Fruit fly (Drosophila melanogaster) whole organism, embryonic: ENCODE data around the gene CG43347.
A peak's percentile ranks its signal among the peaks of the same experiment; 100 is the strongest.

Experiments
- Ada2b ChIP-seq: fragments of 200-800 bp; sonication (Bioruptor generic); IDR thresholded peaks from 2 replicates; pipeline ENCODE4 v1.3.6; 2022; ENCODE audit warnings: missing biosample characterization, missing genetic modification characterization
- CG12155 ChIP-seq: fragments of 200-800 bp; sonication (Bioruptor generic); optimal IDR thresholded peaks from 3 replicates; lab custom pipeline; 2016; ENCODE audit warnings: missing biosample characterization, missing genetic modification characterization
- CG12659 ChIP-seq: fragments of 200-800 bp; sonication (Bioruptor generic); optimal IDR thresholded peaks from 3 replicates; lab custom pipeline; 2017; ENCODE audit warnings: mild to moderate bottlenecking, missing biosample characterization, missing genetic modification reagents, missing genetic modification characterization
- CG12744 ChIP-seq: fragments of 200-800 bp; sonication (Bioruptor generic); optimal IDR thresholded peaks from 2 replicates; lab custom pipeline; 2016; ENCODE audit warnings: missing biosample characterization, missing genetic modification characterization
- CG13424 ChIP-seq: fragments of 200-800 bp; sonication (Bioruptor generic); optimal IDR thresholded peaks from 2 replicates; lab custom pipeline; 2019; ENCODE audit warnings: missing biosample characterization, mild to moderate bottlenecking, missing genetic modification characterization, moderate library complexity
- CG15011 ChIP-seq: fragments of 200-800 bp; sonication (Bioruptor generic); optimal IDR thresholded peaks from 3 replicates; lab custom pipeline; 2018; ENCODE audit warnings: missing biosample characterization, mild to moderate bottlenecking, missing genetic modification characterization
- CG15696 ChIP-seq: fragments of 200-800 bp; sonication (Bioruptor generic); optimal IDR thresholded peaks from 2 replicates; lab custom pipeline; 2019; ENCODE audit warnings: missing biosample characterization, mild to moderate bottlenecking, missing genetic modification characterization, moderate library complexity
- CG1647 ChIP-seq: fragments of 200-800 bp; sonication (Bioruptor generic); optimal IDR thresholded peaks from 3 replicates; lab custom pipeline; 2016; ENCODE audit warnings: missing biosample characterization, missing genetic modification characterization
- CG17829 ChIP-seq: fragments of 200-800 bp; optimal IDR thresholded peaks from 2 replicates; lab custom pipeline; 2019; ENCODE audit warnings: missing biosample characterization, mild to moderate bottlenecking, missing genetic modification characterization, moderate library complexity
- CG2120 ChIP-seq: fragments of 200-800 bp; sonication (Bioruptor generic); optimal IDR thresholded peaks from 3 replicates; lab custom pipeline; 2016; ENCODE audit warnings: missing biosample characterization, missing genetic modification characterization
- CG2712 ChIP-seq: fragments of 200-800 bp; optimal IDR thresholded peaks from 3 replicates; lab custom pipeline; 2019; ENCODE audit warnings: missing biosample characterization, mild to moderate bottlenecking, missing genetic modification characterization, moderate library complexity
- CG2875 ChIP-seq: fragments of 200-800 bp; sonication (Bioruptor generic); optimal IDR thresholded peaks from 2 replicates; lab custom pipeline; 2017; ENCODE audit warnings: missing biosample characterization, mild to moderate bottlenecking, missing genetic modification characterization, missing genetic modification reagents
- CG32767 ChIP-seq: fragments of 200-800 bp; sonication (Bioruptor generic); IDR thresholded peaks from 2 replicates; pipeline ENCODE4 v1.3.6; 2022; ENCODE audit warnings: missing biosample characterization, missing genetic modification characterization
- CG32772 ChIP-seq: fragments of 200-800 bp; sonication (Bioruptor generic); IDR thresholded peaks from 2 replicates; pipeline ENCODE4 v1.3.6; 2022; ENCODE audit warnings: missing biosample characterization, missing genetic modification characterization
- CG3281 ChIP-seq: fragments of 200-800 bp; sonication (Bioruptor generic); optimal IDR thresholded peaks from 3 replicates; lab custom pipeline; 2017; ENCODE audit warnings: missing biosample characterization, mild to moderate bottlenecking, missing genetic modification characterization
- CG34224 ChIP-seq: fragments of 200-800 bp; sonication (Bioruptor generic); IDR thresholded peaks from 3 replicates; pipeline ENCODE4 v1.3.6; 2022; ENCODE audit warnings: missing biosample characterization, missing genetic modification characterization; ENCODE audit not compliant: partially characterized antibody
- CG3838 ChIP-seq: fragments of 200-800 bp; sonication (Bioruptor generic); optimal IDR thresholded peaks from 3 replicates; lab custom pipeline; 2016; ENCODE audit warnings: missing biosample characterization, missing genetic modification characterization
- CG3995 ChIP-seq: fragments of 200-800 bp; sonication (Bioruptor generic); optimal IDR thresholded peaks from 3 replicates; lab custom pipeline; 2016; ENCODE audit warnings: missing biosample characterization, missing genetic modification characterization
- CG4730 ChIP-seq: fragments of 200-800 bp; sonication (Bioruptor generic); IDR thresholded peaks from 2 replicates; pipeline ENCODE4 v1.3.6; 2022; ENCODE audit warnings: missing biosample characterization, missing genetic modification characterization
- CG7839 ChIP-seq: fragments of 200-800 bp; sonication (Bioruptor generic); optimal IDR thresholded peaks from 3 replicates; lab custom pipeline; 2018; ENCODE audit warnings: missing biosample characterization, mild to moderate bottlenecking, missing genetic modification characterization, moderate library complexity
- CG8359 ChIP-seq: fragments of 200-800 bp; sonication (Bioruptor generic); optimal IDR thresholded peaks from 2 replicates; lab custom pipeline; 2017; ENCODE audit warnings: missing biosample characterization, mild to moderate bottlenecking, missing genetic modification characterization, borderline replicate concordance
- CG9215 ChIP-seq: fragments of 200-800 bp; sonication (Bioruptor generic); IDR thresholded peaks from 2 replicates; pipeline ENCODE4 v1.3.6; 2022; ENCODE audit warnings: missing biosample characterization, missing genetic modification characterization
- Dll ChIP-seq: fragments of 200-800 bp; sonication (Bioruptor generic); IDR thresholded peaks from 4 replicates; pipeline ENCODE4 v1.3.6; 2022; ENCODE audit warnings: missing biosample characterization, missing genetic modification characterization; ENCODE audit not compliant: partially characterized antibody
- Drgx ChIP-seq: fragments of 200-800 bp; sonication (Bioruptor generic); IDR thresholded peaks from 2 replicates; pipeline ENCODE4 v1.3.6; 2022; ENCODE audit warnings: missing biosample characterization, missing genetic modification characterization
- Hr78 ChIP-seq, 2 experiments: fragments of 200-800 bp in 1 of 2; fragments of >200 bp in 1 of 2; sonication (Bioruptor generic) in 1 of 2; optimal IDR thresholded peaks; 2 replicates each; lab custom pipeline; 2017 to 2019; ENCODE audit warnings: missing biosample characterization in 2 of 2, missing genetic modification characterization in 2 of 2, mild to moderate bottlenecking in 1 of 2, moderate library complexity in 1 of 2
- Hsf ChIP-seq: fragments of 200-800 bp; sonication (Bioruptor generic); optimal IDR thresholded peaks from 3 replicates; lab custom pipeline; 2016; ENCODE audit warnings: missing biosample characterization, missing genetic modification characterization
- MTF-1 ChIP-seq: fragments of 200-800 bp; sonication (Bioruptor generic); optimal IDR thresholded peaks from 2 replicates; lab custom pipeline; 2018; ENCODE audit warnings: missing biosample characterization, mild to moderate bottlenecking, missing genetic modification characterization, borderline replicate concordance
- NC2α ChIP-seq: fragments of 200-800 bp; sonication (Bioruptor generic); optimal IDR thresholded peaks from 2 replicates; lab custom pipeline; 2016; ENCODE audit warnings: missing biosample characterization, missing genetic modification characterization
- Nf-YB ChIP-seq: fragments of 200-800 bp; sonication (Bioruptor generic); optimal IDR thresholded peaks from 3 replicates; lab custom pipeline; 2019; ENCODE audit warnings: missing biosample characterization, mild to moderate bottlenecking, missing genetic modification characterization, moderate library complexity
- Opbp ChIP-seq: fragments of 200-800 bp; sonication (Bioruptor generic); IDR thresholded peaks from 3 replicates; pipeline ENCODE4 v1.3.6; 2022; ENCODE audit warnings: missing biosample characterization, missing genetic modification characterization; ENCODE audit not compliant: partially characterized antibody
- Rfx ChIP-seq: fragments of 200-800 bp; sonication (Bioruptor generic); IDR thresholded peaks from 2 replicates; pipeline ENCODE4 v1.3.6; 2022; ENCODE audit warnings: missing biosample characterization, missing genetic modification characterization
- Tbp ChIP-seq: fragments of >200 bp; optimal IDR thresholded peaks from 2 replicates; lab custom pipeline; 2018; ENCODE audit warnings: missing biosample characterization, missing genetic modification characterization
- Xrp1 ChIP-seq: fragments of 200-800 bp; sonication (Bioruptor generic); IDR thresholded peaks from 2 replicates; pipeline ENCODE4 v1.3.6; 2022; ENCODE audit warnings: missing biosample characterization, missing genetic modification characterization
- caup ChIP-seq: fragments of 200-800 bp; sonication (Bioruptor generic); optimal IDR thresholded peaks from 3 replicates; lab custom pipeline; 2017; ENCODE audit warnings: missing biosample characterization, mild to moderate bottlenecking, missing genetic modification characterization, moderate library complexity; ENCODE audit not compliant: severe bottlenecking
- chif ChIP-seq, 2 experiments: fragments of 200-800 bp; sonication (Bioruptor generic); optimal IDR thresholded peaks; 3 replicates each; lab custom pipeline; 2016; ENCODE audit warnings: missing biosample characterization in 2 of 2, missing genetic modification characterization in 2 of 2
- emc ChIP-seq: fragments of 200-800 bp; sonication (Bioruptor generic); optimal IDR thresholded peaks from 2 replicates; lab custom pipeline; 2016; ENCODE audit warnings: missing biosample characterization, missing genetic modification characterization
- ems ChIP-seq: fragments of 200-800 bp; sonication (Bioruptor generic); optimal IDR thresholded peaks from 3 replicates; lab custom pipeline; 2016; ENCODE audit warnings: missing biosample characterization, missing genetic modification characterization
- fd64A ChIP-seq: fragments of 200-800 bp; sonication (Bioruptor generic); optimal IDR thresholded peaks from 3 replicates; lab custom pipeline; 2018; ENCODE audit warnings: missing biosample characterization, mild to moderate bottlenecking, missing genetic modification characterization
- gcm ChIP-seq: fragments of 200-800 bp; sonication (Bioruptor generic); optimal IDR thresholded peaks from 2 replicates; lab custom pipeline; 2019; ENCODE audit warnings: missing biosample characterization, mild to moderate bottlenecking, missing genetic modification characterization, moderate library complexity
- gem ChIP-seq: fragments of 200-800 bp; sonication (Bioruptor generic); optimal IDR thresholded peaks from 2 replicates; lab custom pipeline; 2019; ENCODE audit warnings: missing biosample characterization, mild to moderate bottlenecking, missing genetic modification characterization, moderate library complexity
- gsb-n ChIP-seq: fragments of 200-800 bp; sonication (Bioruptor generic); optimal IDR thresholded peaks from 3 replicates; lab custom pipeline; 2018; ENCODE audit warnings: missing biosample characterization, mild to moderate bottlenecking, missing genetic modification characterization
- h ChIP-seq: fragments of >200 bp; optimal IDR thresholded peaks from 2 replicates; lab custom pipeline; 2017
- hth ChIP-seq: fragments of >200 bp; optimal IDR thresholded peaks from 2 replicates; lab custom pipeline; 2017; ENCODE audit warnings: inconsistent platforms
- ken ChIP-seq: fragments of 200-800 bp; sonication (Bioruptor generic); IDR thresholded peaks from 3 replicates; pipeline ENCODE4 v1.3.6; 2022; ENCODE audit warnings: missing biosample characterization, missing genetic modification characterization
- mam ChIP-seq: fragments of 200-800 bp; sonication (Bioruptor generic); optimal IDR thresholded peaks from 3 replicates; lab custom pipeline; 2016; ENCODE audit warnings: missing biosample characterization, missing genetic modification characterization
- onecut ChIP-seq: fragments of 200-800 bp; sonication (Bioruptor generic); IDR thresholded peaks from 2 replicates; pipeline ENCODE4 v1.3.6; 2022; ENCODE audit warnings: missing biosample characterization, missing genetic modification characterization
- pb ChIP-seq: fragments of 200-800 bp; sonication (Bioruptor generic); optimal IDR thresholded peaks from 3 replicates; lab custom pipeline; 2016; ENCODE audit warnings: missing biosample characterization, missing genetic modification characterization
- pita ChIP-seq: fragments of 200-800 bp; sonication (Bioruptor generic); optimal IDR thresholded peaks from 2 replicates; lab custom pipeline; 2017; ENCODE audit warnings: missing biosample characterization, mild to moderate bottlenecking, missing genetic modification characterization
- row ChIP-seq: fragments of 200-800 bp; sonication (Bioruptor generic); IDR thresholded peaks from 3 replicates; pipeline ENCODE4 v1.3.6; 2022; ENCODE audit warnings: missing biosample characterization, missing genetic modification characterization
- run ChIP-seq: fragments of 200-800 bp; sonication (Bioruptor generic); optimal IDR thresholded peaks from 3 replicates; lab custom pipeline; 2018; ENCODE audit warnings: missing biosample characterization, mild to moderate bottlenecking, missing genetic modification characterization
- zf30C ChIP-seq: fragments of 200-800 bp; sonication (Bioruptor generic); optimal IDR thresholded peaks from 3 replicates; lab custom pipeline; 2018; ENCODE audit warnings: missing biosample characterization, mild to moderate bottlenecking, missing genetic modification characterization

The CG43347 gene

dm6 chrX:10587445-10587844, 32.5 kb downstream of the CG43347 start (continued):
- TF ChIP-seq Hsf (GFP tag; lab: Kevin White, UChicago) (peak; percentile 3), CG2120 (peak; percentile 61), pita (GFP tag; lab: Kevin White, UChicago) (no peak), CG3995 (GFP tag; lab: Kevin White, UChicago) (no peak), CG8359 (GFP tag; lab: Kevin White, UChicago) (no peak), CG7839 (tag; lab: Kevin White, UChicago) (peak; percentile 59), Dll (GFP tag; lab: Robert Waterston, UW) (no peak), CG4730 (0 out of 2 replicates have a peak, but pooled peaks have one; percentile 37), NC2α (no peak), gem (tag; lab: Kevin White, UChicago) (no peak), CG34224 (GFP tag; lab: Robert Waterston, UW) (no peak), CG32772 (GFP tag; lab: Robert Waterston, UW) (peak; percentile 59), ken (GFP tag; lab: Robert Waterston, UW) (no peak), CG9215 (GFP tag; lab: Robert Waterston, UW) (0 out of 2 replicates have a peak, but pooled peaks have one; percentile 24), CG3281 (GFP tag; lab: Kevin White, UChicago) (peak; percentile 50), onecut (no peak; the same call in none of the 2 replicates), row (GFP tag; lab: Robert Waterston, UW) (peak; percentile 60), CG15696 (tag; lab: Kevin White, UChicago) (no peak), Ada2b (GFP tag; lab: Robert Waterston, UW) (peak; percentile 68), run (tag; lab: Kevin White, UChicago) (no peak), chif (GFP tag; optimal IDR thresholded peaks at IDR 0.05; lab: Kevin White, UChicago) (peak in 1 of 2 experiments; percentile 16), h (lab: Kevin White, UChicago) (no peak), Xrp1 (peak; percentile 43; the same call in 1 of the 2 replicates), emc (GFP tag; lab: Kevin White, UChicago) (no peak), CG1647 (GFP tag; lab: Kevin White, UChicago) (peak; percentile 17), MTF-1 (no peak), CG15011 (no peak), gcm (GFP tag; lab: Kevin White, UChicago) (no peak), pb (GFP tag; lab: Kevin White, UChicago) (no peak), mam (GFP tag; lab: Kevin White, UChicago) (peak; percentile 38), CG12659 (peak; percentile 30), gsb-n (no peak), CG12744 (GFP tag; lab: Kevin White, UChicago) (no peak), Hr78 (GFP tag; optimal IDR thresholded peaks at IDR 0.05; lab: Kevin White, UChicago) (no peak), ems (peak; percentile 48), CG17829 (no peak), Tbp (GFP tag; lab: Kevin White, UChicago) (no peak), Opbp (GFP tag; lab: Robert Waterston, UW) (no peak), hth (lab: Kevin White, UChicago) (no peak), CG2712 (peak; percentile 41), CG13424 (tag; lab: Kevin White, UChicago) (peak; percentile 39), CG3838 (GFP tag; lab: Kevin White, UChicago) (no peak), caup (GFP tag; lab: Kevin White, UChicago) (no peak), CG12155 (no peak), Drgx (GFP tag; lab: Robert Waterston, UW) (peak; percentile 86), CG32767 (GFP tag; lab: Robert Waterston, UW) (peak; percentile 16; the same call in 1 of the 2 replicates), Nf-YB (GFP tag; lab: Kevin White, UChicago) (no peak), zf30C (GFP tag; lab: Kevin White, UChicago) (no peak), Rfx (GFP tag; lab: Robert Waterston, UW) (peak; percentile 75), fd64A (GFP tag; lab: Kevin White, UChicago) (no peak), CG2875 (no peak)
